Fruit fly (Drosophila melanogaster): ENCODE results near the gene SWIP.

dm6 chrX:16277878-16278506, 35.5 kb upstream of the SWIP start, which contains the start of gene eas:
- TF ChIP-seq HLH106 (tag; optimal IDR thresholded peaks at IDR 0.05) (no peak), fru (GFP tag; optimal IDR thresholded peaks at IDR 0.05) (peak; percentile 1), Dfd (GFP tag; optimal IDR thresholded peaks at IDR 0.05) (no peak), br (GFP tag; optimal IDR thresholded peaks at IDR 0.05) (no peak), pan (optimal IDR thresholded peaks at IDR 0.05) (no peak), lola (GFP tag; optimal IDR thresholded peaks at IDR 0.05) (no peak), Sp1 (GFP tag; optimal IDR thresholded peaks at IDR 0.05) (no peak), Myc (optimal IDR thresholded peaks at IDR 0.05) (no peak), rgr (GFP tag; optimal IDR thresholded peaks at IDR 0.05) (peak; percentile 20), foxo (GFP tag; optimal IDR thresholded peaks at IDR 0.05) (peak in 1 of 2 experiments; percentile 29), Mio (GFP tag; optimal IDR thresholded peaks at IDR 0.05) (no peak), Hr78 (GFP tag; optimal IDR thresholded peaks at IDR 0.05) (no peak), psq (GFP tag; optimal IDR thresholded peaks at IDR 0.05) (no peak)
